Fruit fly (Drosophila melanogaster): Measurements from ENCODE around the gene CG6415.

DNA sequence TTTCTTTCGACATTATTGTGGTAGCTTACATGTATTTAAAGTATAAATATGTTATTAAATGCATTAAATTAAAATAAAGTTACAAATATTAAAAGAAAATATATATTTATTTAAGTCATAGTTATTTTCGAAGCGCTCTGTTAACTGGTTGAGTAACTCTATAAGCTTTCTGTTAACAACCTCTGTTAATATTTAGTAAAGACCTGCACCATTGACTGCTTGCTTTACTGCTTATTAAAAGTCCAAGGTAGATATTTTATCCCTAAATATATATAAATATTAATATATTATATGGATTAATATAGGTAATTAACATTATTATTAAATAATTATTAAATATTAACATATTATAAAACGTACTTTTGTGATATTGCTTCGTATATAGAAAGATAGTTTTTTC lies 18.1 kb downstream of the CG6415 start:
- TF ChIP-seq Ets98B (GFP tag; IDR thresholded peaks at IDR 0.05) (no peak), CG9948 (tag; optimal IDR thresholded peaks at IDR 0.05) (no peak), EcR (GFP tag; optimal IDR thresholded peaks at IDR 0.05) (no peak), CG32121 (GFP tag; IDR thresholded peaks at IDR 0.05) (no peak), CG4496 (GFP tag; IDR thresholded peaks at IDR 0.05) (no peak), CG34367 (tag; optimal IDR thresholded peaks at IDR 0.05) (no peak), gl (tag; optimal IDR thresholded peaks at IDR 0.05) (no peak), Snoo (tag; optimal IDR thresholded peaks at IDR 0.05) (no peak), fd96Ca (GFP tag; IDR thresholded peaks at IDR 0.05) (no peak), CG17806 (tag; optimal IDR thresholded peaks at IDR 0.05) (no peak), CG13204 (GFP tag; optimal IDR thresholded peaks at IDR 0.05) (no peak), Pif1A (GFP tag; optimal IDR thresholded peaks at IDR 0.05) (no peak), CG14655 (GFP tag; optimal IDR thresholded peaks at IDR 0.05) (no peak), CG8301 (tag; optimal IDR thresholded peaks at IDR 0.05) (no peak)

Data from whole organism, pupa.